Worm (Caenorhabditis elegans) whole organism, L2 larva: Measurements from ENCODE around the gene T12G3.2.

Source experiments
- C34F6.9 ChIP-seq: fragments of 150-350 bp; optimal IDR thresholded peaks from 2 replicates; lab custom pipeline; 2014; ENCODE audit warnings: missing biosample characterization, missing genetic modification characterization
- F13H6.1 ChIP-seq: sonication (generic microtip); optimal IDR thresholded peaks from 2 replicates; lab custom pipeline; 2016; ENCODE audit warnings: missing genetic modification characterization, missing compliant biosample characterization
- R02D3.7 ChIP-seq: fragments of 150-350 bp; optimal IDR thresholded peaks from 2 replicates; lab custom pipeline; 2014; ENCODE audit warnings: missing biosample characterization, missing genetic modification characterization
- Y55F3AM.14 ChIP-seq: fragments of 200-800 bp; sonication (Bioruptor generic); optimal IDR thresholded peaks from 2 replicates; lab custom pipeline; 2018; ENCODE audit warnings: mild to moderate bottlenecking, missing genetic modification characterization, missing compliant biosample characterization
- ZK546.5 ChIP-seq: sonication (generic microtip); optimal IDR thresholded peaks from 2 replicates; lab custom pipeline; 2017; ENCODE audit warnings: missing biosample characterization, missing genetic modification characterization
- alr-1 ChIP-seq: fragments of 150-350 bp; optimal IDR thresholded peaks from 2 replicates; lab custom pipeline; 2014; ENCODE audit warnings: missing biosample characterization, missing genetic modification characterization
- aly-2 ChIP-seq: fragments of 150-350 bp; optimal IDR thresholded peaks from 2 replicates; lab custom pipeline; 2014; ENCODE audit warnings: missing biosample characterization, missing genetic modification characterization
- ama-1 ChIP-seq: fragments of 150-350 bp; optimal IDR thresholded peaks from 2 replicates; lab custom pipeline; 2018; ENCODE audit warnings: inconsistent platforms
- blmp-1 ChIP-seq: sonication (generic microtip); optimal IDR thresholded peaks from 2 replicates; lab custom pipeline; 2017; ENCODE audit warnings: missing genetic modification characterization, mild to moderate bottlenecking, missing compliant biosample characterization, antibody characterized with exemption, moderate library complexity; ENCODE audit not compliant: insufficient read depth
- ceh-16 ChIP-seq: fragments of 150-350 bp; optimal IDR thresholded peaks from 2 replicates; lab custom pipeline; 2014; ENCODE audit warnings: missing biosample characterization, missing genetic modification characterization
- ceh-82 ChIP-seq: fragments of 150-350 bp; optimal IDR thresholded peaks from 2 replicates; lab custom pipeline; 2014; ENCODE audit warnings: missing biosample characterization, missing genetic modification characterization
- dmd-4 ChIP-seq: sonication (generic microtip); optimal IDR thresholded peaks from 2 replicates; lab custom pipeline; 2017; ENCODE audit warnings: missing biosample characterization, missing genetic modification characterization
- egl-27 ChIP-seq: sonication (generic microtip); optimal IDR thresholded peaks from 3 replicates; lab custom pipeline; 2017; ENCODE audit warnings: missing biosample characterization, missing genetic modification reagents, missing genetic modification characterization
- elt-3 ChIP-seq: sonication (generic microtip); optimal IDR thresholded peaks from 2 replicates; lab custom pipeline; 2017; ENCODE audit warnings: missing biosample characterization, missing genetic modification characterization
- fos-1 ChIP-seq: fragments of 150-350 bp; optimal IDR thresholded peaks from 2 replicates; lab custom pipeline; 2014; ENCODE audit warnings: missing biosample characterization, missing genetic modification characterization
- gmeb-1 ChIP-seq: fragments of 150-350 bp; optimal IDR thresholded peaks from 2 replicates; lab custom pipeline; 2014; ENCODE audit warnings: missing biosample characterization, missing genetic modification characterization
- lin-11 ChIP-seq: fragments of 150-350 bp; sonication (generic microtip); optimal IDR thresholded peaks from 2 replicates; lab custom pipeline; 2014; ENCODE audit warnings: missing biosample characterization, missing genetic modification characterization, inconsistent platforms, mixed read lengths
- lin-13 ChIP-seq: fragments of 150-350 bp; optimal IDR thresholded peaks from 2 replicates; lab custom pipeline; 2014; ENCODE audit warnings: missing biosample characterization, missing genetic modification reagents, missing genetic modification characterization
- lin-39 ChIP-seq: fragments of 150-350 bp; optimal IDR thresholded peaks from 2 replicates; lab custom pipeline; 2014; ENCODE audit warnings: missing biosample characterization, missing genetic modification reagents, missing genetic modification characterization
- lsy-2 ChIP-seq, 2 experiments: fragments of 150-350 bp in 1 of 2; sonication (generic microtip) in 1 of 2; optimal IDR thresholded peaks; 2 replicates each; lab custom pipeline; 2014 to 2017; ENCODE audit warnings: missing biosample characterization in 2 of 2, missing genetic modification characterization in 2 of 2
- mab-5 ChIP-seq: fragments of 150-350 bp; optimal IDR thresholded peaks from 2 replicates; lab custom pipeline; 2014; ENCODE audit warnings: missing biosample characterization, missing genetic modification characterization
- mbf-1 ChIP-seq: sonication (generic microtip); optimal IDR thresholded peaks from 2 replicates; lab custom pipeline; 2017; ENCODE audit warnings: missing biosample characterization, missing genetic modification characterization
- mdl-1 ChIP-seq, 2 experiments: fragments of 150-350 bp in 1 of 2; sonication (generic microtip) in 1 of 2; optimal IDR thresholded peaks; 2 replicates each; lab custom pipeline; 2017; ENCODE audit warnings: missing biosample characterization in 2 of 2, missing genetic modification characterization in 2 of 2
- nhr-10 ChIP-seq: sonication (generic microtip); optimal IDR thresholded peaks from 2 replicates; lab custom pipeline; 2017; ENCODE audit warnings: missing biosample characterization, missing genetic modification characterization
- nhr-12 ChIP-seq: fragments of 150-350 bp; optimal IDR thresholded peaks from 2 replicates; lab custom pipeline; 2014; ENCODE audit warnings: missing biosample characterization, missing genetic modification characterization
- nhr-129 ChIP-seq: fragments of 150-350 bp; optimal IDR thresholded peaks from 2 replicates; lab custom pipeline; 2014; ENCODE audit warnings: missing biosample characterization, missing genetic modification characterization
- nhr-21 ChIP-seq: fragments of 150-350 bp; optimal IDR thresholded peaks from 2 replicates; lab custom pipeline; 2014; ENCODE audit warnings: missing biosample characterization, missing genetic modification characterization
- nhr-237 ChIP-seq: fragments of 150-350 bp; optimal IDR thresholded peaks from 2 replicates; lab custom pipeline; 2014; ENCODE audit warnings: missing biosample characterization, missing genetic modification characterization
- nhr-6 ChIP-seq: fragments of 150-350 bp; optimal IDR thresholded peaks from 2 replicates; lab custom pipeline; 2014; ENCODE audit warnings: missing biosample characterization, missing genetic modification characterization
- nhr-77 ChIP-seq: fragments of 150-350 bp; optimal IDR thresholded peaks from 2 replicates; lab custom pipeline; 2014; ENCODE audit warnings: missing biosample characterization, missing genetic modification characterization
- peb-1 ChIP-seq: fragments of 150-350 bp; optimal IDR thresholded peaks from 2 replicates; lab custom pipeline; 2014; ENCODE audit warnings: missing biosample characterization, missing genetic modification characterization
- skn-1 ChIP-seq: sonication (generic microtip); optimal IDR thresholded peaks from 2 replicates; lab custom pipeline; 2017; ENCODE audit warnings: missing biosample characterization, missing genetic modification characterization
- sma-3 ChIP-seq: sonication (generic microtip); optimal IDR thresholded peaks from 2 replicates; lab custom pipeline; 2016; ENCODE audit warnings: missing genetic modification reagents, missing genetic modification characterization, missing compliant biosample characterization
- sma-9 ChIP-seq, 2 experiments: fragments of 150-350 bp in 1 of 2; sonication (generic microtip) in 1 of 2; optimal IDR thresholded peaks; 2 replicates each; lab custom pipeline; 2014 to 2016; ENCODE audit warnings: missing genetic modification characterization in 2 of 2, mild to moderate bottlenecking in 1 of 2, missing biosample characterization in 1 of 2, missing compliant biosample characterization in 1 of 2, missing genetic modification reagents in 1 of 2, moderate library complexity in 1 of 2
- snpc-4 ChIP-seq: fragments of 150-350 bp; optimal IDR thresholded peaks from 2 replicates; lab custom pipeline; 2014; ENCODE audit warnings: missing biosample characterization, missing genetic modification characterization
- unc-39 ChIP-seq: fragments of 150-350 bp; optimal IDR thresholded peaks from 2 replicates; lab custom pipeline; 2014; ENCODE audit warnings: missing biosample characterization, missing genetic modification characterization
- unc-55 ChIP-seq: fragments of 150-350 bp; sonication (generic microtip); optimal IDR thresholded peaks from 3 replicates; lab custom pipeline; 2014; ENCODE audit warnings: missing biosample characterization, missing genetic modification reagents, missing genetic modification characterization
- unc-62 ChIP-seq: fragments of 150-350 bp; optimal IDR thresholded peaks from 2 replicates; lab custom pipeline; 2014; ENCODE audit warnings: missing biosample characterization, missing genetic modification reagents, missing genetic modification characterization
- zag-1 ChIP-seq: fragments of 150-350 bp; optimal IDR thresholded peaks from 2 replicates; lab custom pipeline; 2014; ENCODE audit warnings: missing biosample characterization, missing genetic modification characterization
- ztf-1 ChIP-seq: fragments of 200-800 bp; sonication (Bioruptor generic); conservative IDR thresholded peaks from 2 replicates; pipeline ENCODE4 v1.3.6; 2022; ENCODE audit warnings: missing genetic modification characterization, missing compliant biosample characterization
- ztf-11 ChIP-seq: sonication (generic microtip); optimal IDR thresholded peaks from 2 replicates; lab custom pipeline; 2017; ENCODE audit warnings: missing biosample characterization, missing genetic modification characterization

Gene T12G3.2

ce11 chrIV:12086498-12086897, 39.7 kb upstream of the T12G3.2 start (continued):
- TF ChIP-seq lin-13 (GFP tag; lab: Kevin White, UChicago) (peak; percentile 62), nhr-129 (peak; percentile 95), ZK546.5 (tag; lab: Kevin White, UChicago) (no peak), unc-39 (tag; lab: Kevin White, UChicago) (no peak), mdl-1 (tag; optimal IDR thresholded peaks at IDR 0.05; lab: Kevin White, UChicago) (peak in 1 of 2 experiments; percentile 57), sma-3 (peak; percentile 76), dmd-4 (tag; lab: Kevin White, UChicago) (no peak), ama-1 (lab: Kevin White, UChicago) (no peak), lin-11 (peak; percentile 10), snpc-4 (no peak)
- TF ChIP-seq, all 48 proteins: peak for 22

DNA sequence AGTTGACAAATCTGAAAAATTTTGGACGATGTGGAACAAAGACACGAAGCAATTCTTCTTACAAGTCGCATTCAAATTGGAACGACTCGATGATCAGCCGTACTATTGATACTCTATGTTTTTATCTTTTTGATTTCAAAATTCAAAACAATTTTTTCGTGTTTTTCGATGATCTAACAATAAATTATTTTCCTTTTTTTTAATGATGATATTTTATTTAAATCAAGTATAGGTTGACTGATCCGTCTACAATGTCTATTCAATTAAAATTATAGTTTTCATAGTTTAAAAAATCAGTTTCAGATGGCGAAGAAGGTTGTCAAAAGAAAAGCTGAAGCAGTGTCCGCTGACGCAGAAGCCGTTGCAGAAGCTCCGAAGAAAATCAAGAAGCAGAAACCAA, 38.4 kb upstream of the T12G3.2 start, which contains the start of gene rbm-34:
Gene rbm-34, plus strand, starts transcription at position 301 of the 400 bp plus-strand sequence.
- no peak for TF ChIP-seq elt-3 (tag; lab: Kevin White, UChicago)
- TF ChIP-seq Y55F3AM.14 (GFP tag; lab: Kevin White, UChicago) = no peak
- no peak for TF ChIP-seq ceh-16 (tag; lab: Kevin White, UChicago)
- no peak for TF ChIP-seq alr-1
- no peak for TF ChIP-seq C34F6.9 (tag; lab: Kevin White, UChicago)
- TF ChIP-seq sma-3 = no peak
- TF ChIP-seq mbf-1 = no peak

DNA sequence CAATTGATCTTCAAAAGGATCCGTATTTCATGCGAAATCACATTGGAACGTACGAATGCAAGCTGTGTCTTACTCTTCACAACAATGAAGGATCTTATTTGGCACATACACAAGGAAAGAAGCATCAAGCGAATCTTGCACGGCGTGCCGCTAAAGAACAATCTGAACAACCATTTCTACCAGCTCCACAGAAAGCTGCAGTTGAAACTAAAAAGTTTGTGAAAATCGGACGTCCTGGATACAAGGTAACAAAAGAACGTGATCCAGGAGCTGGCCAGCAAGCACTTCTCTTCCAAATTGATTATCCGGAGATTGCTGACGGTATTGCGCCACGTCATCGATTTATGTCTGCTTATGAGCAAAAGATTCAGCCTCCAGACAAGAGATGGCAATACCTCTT, 37.8 kb upstream of the T12G3.2 start:
- TF ChIP-seq unc-55 (no peak), nhr-12 (tag; lab: Kevin White, UChicago) (no peak), nhr-129 (peak; percentile 3), nhr-6 (tag; lab: Kevin White, UChicago) (no peak), zag-1 (tag; lab: Kevin White, UChicago) (no peak)

DNA sequence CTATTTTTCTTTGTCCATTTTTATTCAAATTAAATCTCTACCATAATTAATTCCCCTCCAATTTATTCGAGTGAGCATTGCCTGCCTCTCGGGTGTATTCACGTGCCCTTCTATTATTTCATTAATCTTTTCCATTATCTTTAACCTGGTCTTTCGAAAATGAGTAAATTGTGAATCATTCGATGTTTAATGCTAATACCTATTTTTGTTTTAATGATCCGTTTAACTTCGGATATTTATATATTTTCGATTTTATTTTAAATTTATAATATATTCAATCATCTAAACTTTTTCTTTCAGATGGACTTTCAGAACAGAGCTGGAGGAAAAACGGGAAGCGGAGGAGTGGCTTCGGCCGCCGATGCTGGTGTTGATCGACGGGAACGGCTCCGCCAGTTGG, 37.4 kb upstream of the T12G3.2 start, which contains the start of gene repo-1:
Gene repo-1, plus strand, starts transcription at position 301 of the 400 bp plus-strand sequence.
- TF ChIP-seq unc-62 (GFP tag; lab: Kevin White, UChicago) (no peak), F13H6.1 (tag; lab: Kevin White, UChicago) (no peak), lsy-2 (tag; optimal IDR thresholded peaks at IDR 0.05; lab: Kevin White, UChicago) (no peak), nhr-77 (tag; lab: Kevin White, UChicago) (no peak), alr-1 (no peak), nhr-21 (no peak), egl-27 (no peak), elt-3 (tag; lab: Kevin White, UChicago) (no peak), R02D3.7 (tag; lab: Kevin White, UChicago) (no peak), nhr-237 (no peak), unc-39 (tag; lab: Kevin White, UChicago) (no peak), ceh-82 (tag; lab: Kevin White, UChicago) (no peak), nhr-10 (tag; lab: Kevin White, UChicago) (no peak)

ce11 chrIV:12080807-12081206, 34.0 kb upstream of the T12G3.2 start:
- TF ChIP-seq F13H6.1 (tag; lab: Kevin White, UChicago) = no peak
- no peak for TF ChIP-seq ceh-82 (tag; lab: Kevin White, UChicago)
- no peak for TF ChIP-seq mbf-1
- TF ChIP-seq skn-1 (tag; lab: Kevin White, UChicago) = no peak

- no peak for TF ChIP-seq mab-5 (tag; lab: Kevin White, UChicago)
- no peak for TF ChIP-seq ZK546.5 (tag; lab: Kevin White, UChicago)
- TF ChIP-seq mbf-1 = no peak
- no peak for TF ChIP-seq unc-39 (tag; lab: Kevin White, UChicago)
- TF ChIP-seq lin-13 (GFP tag; lab: Kevin White, UChicago) = peak; percentile 34
- no peak for TF ChIP-seq Y55F3AM.14 (GFP tag; lab: Kevin White, UChicago)
- no peak for TF ChIP-seq aly-2 (tag; lab: Kevin White, UChicago)
- peak in 1 of 2 experiments; percentile 66 for TF ChIP-seq lsy-2 (tag; optimal IDR thresholded peaks at IDR 0.05; lab: Kevin White, UChicago)
- TF ChIP-seq ama-1 (lab: Kevin White, UChicago) = no peak
- TF ChIP-seq nhr-77 (tag; lab: Kevin White, UChicago) = no peak
- peak; percentile 72 for TF ChIP-seq unc-55
- no peak for TF ChIP-seq lin-39
- peak; percentile 26 for TF ChIP-seq fos-1 (tag; lab: Kevin White, UChicago)
- peak in 1 of 2 experiments; percentile 37 for TF ChIP-seq mdl-1 (tag; optimal IDR thresholded peaks at IDR 0.05; lab: Kevin White, UChicago)
- no peak for TF ChIP-seq blmp-1
- TF ChIP-seq sma-3 = no peak
- no peak for TF ChIP-seq peb-1
- TF ChIP-seq sma-9 (GFP tag; optimal IDR thresholded peaks at IDR 0.05; lab: Kevin White, UChicago) = no peak
- TF ChIP-seq sma-9 (tag; optimal IDR thresholded peaks at IDR 0.05; lab: Kevin White, UChicago) = no peak
- TF ChIP-seq zag-1 (tag; lab: Kevin White, UChicago) = no peak
- TF ChIP-seq ztf-11 (tag; lab: Kevin White, UChicago) = no peak
- TF ChIP-seq nhr-237 = no peak
- peak; percentile 66 for TF ChIP-seq gmeb-1
- no peak for TF ChIP-seq ztf-1 (GFP tag; lab: Robert Waterston, UW)
- TF ChIP-seq skn-1 (tag; lab: Kevin White, UChicago) = no peak
These were observed 32.2 kb upstream of the T12G3.2 start, which contains the start of gene lex-1 for ce11 chrIV:12078907-12079523. lex-1 (plus strand) TSS chrIV:12079473.
